Worm (Caenorhabditis elegans) whole organism, L4 larva: ENCODE measurements around the gene syf-3.

Experiments
- F49E8.2 ChIP-seq: sonication (generic microtip); optimal IDR thresholded peaks from 2 replicates; lab custom pipeline; 2016; ENCODE audit warnings: missing compliant biosample characterization, mild to moderate bottlenecking, missing genetic modification characterization, borderline replicate concordance
- Y105C5A.15 ChIP-seq: fragments of 200-800 bp; sonication (Bioruptor generic); IDR thresholded peaks from 2 replicates; pipeline ENCODE4 v1.3.6; 2022; ENCODE audit warnings: missing genetic modification characterization, missing compliant biosample characterization
- aha-1 ChIP-seq: fragments of 150-350 bp; peaks from one replicate; lab custom pipeline; 2014; ENCODE audit warnings: missing biosample characterization, missing genetic modification characterization
- aly-2 ChIP-seq: sonication (generic microtip); optimal IDR thresholded peaks from 2 replicates; lab custom pipeline; 2018; ENCODE audit warnings: missing biosample characterization, missing genetic modification characterization
- attf-4 ChIP-seq: sonication (generic microtip); optimal IDR thresholded peaks from 3 replicates; lab custom pipeline; 2017; ENCODE audit warnings: missing biosample characterization, missing genetic modification characterization
- ceh-82 ChIP-seq: sonication (generic microtip); optimal IDR thresholded peaks from 2 replicates; lab custom pipeline; 2017; ENCODE audit warnings: missing biosample characterization, missing genetic modification characterization
- ces-1 ChIP-seq: fragments of 150-350 bp; sonication (generic microtip); optimal IDR thresholded peaks from 4 replicates; lab custom pipeline; 2014; ENCODE audit warnings: missing biosample characterization, missing genetic modification reagents, missing genetic modification characterization
- ctbp-1 ChIP-seq: fragments of 200-800 bp; sonication (Bioruptor generic); IDR thresholded peaks from 2 replicates; pipeline ENCODE4 v1.3.6; 2022; ENCODE audit warnings: missing genetic modification reagents, missing genetic modification characterization, missing compliant biosample characterization
- dmd-9 ChIP-seq: fragments of 200-800 bp; sonication (Bioruptor generic); IDR thresholded peaks from 2 replicates; pipeline ENCODE4 v1.3.6; 2022; ENCODE audit warnings: missing genetic modification reagents, missing genetic modification characterization, missing compliant biosample characterization
- dpl-1 ChIP-seq: fragments of 150-350 bp; optimal IDR thresholded peaks from 2 replicates; lab custom pipeline; 2014; ENCODE audit warnings: missing biosample characterization, missing genetic modification reagents, missing genetic modification characterization
- egl-43 ChIP-seq: fragments of 200-800 bp; sonication (Bioruptor generic); IDR thresholded peaks from 2 replicates; pipeline ENCODE4 v1.3.6; 2022; ENCODE audit warnings: missing genetic modification reagents, missing genetic modification characterization, missing compliant biosample characterization
- fos-1 ChIP-seq: fragments of 150-350 bp; optimal IDR thresholded peaks from 2 replicates; lab custom pipeline; 2014; ENCODE audit warnings: missing biosample characterization, missing genetic modification characterization
- hif-1 ChIP-seq, 2 experiments: sonication (generic microtip); optimal IDR thresholded peaks; 2 replicates each; lab custom pipeline; 2016 to 2017; ENCODE audit warnings: missing compliant biosample characterization in 2 of 2, missing genetic modification characterization in 2 of 2, missing genetic modification reagents in 2 of 2, missing genotype in 2 of 2, mild to moderate bottlenecking in 1 of 2
- hmg-1.1 ChIP-seq: fragments of 200-800 bp; sonication (Bioruptor generic); IDR thresholded peaks from 2 replicates; pipeline ENCODE4 v1.3.6; 2022; ENCODE audit warnings: missing genetic modification reagents, missing genetic modification characterization, missing compliant biosample characterization
- jun-1 ChIP-seq: fragments of 150-350 bp; optimal IDR thresholded peaks from 2 replicates; lab custom pipeline; 2014; ENCODE audit warnings: missing biosample characterization, missing genetic modification reagents, missing genetic modification characterization
- lim-7 ChIP-seq: fragments of 200-800 bp; sonication (Bioruptor generic); IDR thresholded peaks from 2 replicates; pipeline ENCODE4 v1.3.6; 2022; ENCODE audit warnings: missing genetic modification characterization, missing compliant biosample characterization
- lin-29 ChIP-seq: fragments of 200-800 bp; sonication (Bioruptor generic); IDR thresholded peaks from 2 replicates; pipeline ENCODE4 v1.3.6; 2022; ENCODE audit warnings: missing genetic modification reagents, missing genetic modification characterization, missing compliant biosample characterization
- lin-39 ChIP-seq: fragments of 150-350 bp; optimal IDR thresholded peaks from 2 replicates; lab custom pipeline; 2014; ENCODE audit warnings: missing biosample characterization, missing genetic modification reagents, missing genetic modification characterization
- lir-3 ChIP-seq: sonication (generic microtip); optimal IDR thresholded peaks from 2 replicates; lab custom pipeline; 2016; ENCODE audit warnings: mild to moderate bottlenecking, missing genetic modification characterization, missing compliant biosample characterization
- mep-1 ChIP-seq: fragments of 150-350 bp; sonication (generic microtip); optimal IDR thresholded peaks from 3 replicates; lab custom pipeline; 2014; ENCODE audit warnings: missing biosample characterization, missing genetic modification characterization
- mxl-2 ChIP-seq: fragments of 200-800 bp; sonication (Bioruptor generic); conservative IDR thresholded peaks from 2 replicates; pipeline ENCODE4 v1.3.6; 2022; ENCODE audit warnings: missing genetic modification reagents, missing genetic modification characterization, missing compliant biosample characterization
- mxl-3 ChIP-seq: fragments of 200-800 bp; sonication (Bioruptor generic); optimal IDR thresholded peaks from 2 replicates; lab custom pipeline; 2018; ENCODE audit warnings: mild to moderate bottlenecking, missing genetic modification characterization, missing compliant biosample characterization
- nhr-10 ChIP-seq: fragments of 150-350 bp; optimal IDR thresholded peaks from 2 replicates; lab custom pipeline; 2014; ENCODE audit warnings: missing biosample characterization, missing genetic modification characterization
- nhr-111 ChIP-seq: fragments of 200-800 bp; sonication (Bioruptor generic); optimal IDR thresholded peaks from 2 replicates; lab custom pipeline; 2018; ENCODE audit warnings: mild to moderate bottlenecking, missing genetic modification characterization, missing compliant biosample characterization
- nhr-6 ChIP-seq: fragments of 150-350 bp; optimal IDR thresholded peaks from 2 replicates; lab custom pipeline; 2014; ENCODE audit warnings: missing biosample characterization, missing genetic modification characterization
- php-3 ChIP-seq: fragments of 200-800 bp; sonication (Bioruptor generic); IDR thresholded peaks from 2 replicates; pipeline ENCODE4 v1.3.6; 2022; ENCODE audit warnings: missing genetic modification reagents, missing genetic modification characterization, missing compliant biosample characterization
- rbr-2 ChIP-seq: sonication (generic microtip); optimal IDR thresholded peaks from 2 replicates; lab custom pipeline; 2016; ENCODE audit warnings: missing genotype, missing genetic modification characterization, missing compliant biosample characterization
- set-16 ChIP-seq: fragments of 200-800 bp; sonication (Bioruptor generic); IDR thresholded peaks from 2 replicates; pipeline ENCODE4 v1.3.6; 2022; ENCODE audit warnings: missing genetic modification reagents, missing genetic modification characterization, missing compliant biosample characterization
- spr-1 ChIP-seq: sonication (generic microtip); optimal IDR thresholded peaks from 2 replicates; lab custom pipeline; 2016; ENCODE audit warnings: mild to moderate bottlenecking, missing genetic modification characterization, missing compliant biosample characterization
- tag-97 ChIP-seq: fragments of 200-800 bp; sonication (Bioruptor generic); IDR thresholded peaks from 2 replicates; pipeline ENCODE4 v1.3.6; 2022; ENCODE audit warnings: missing genetic modification characterization, missing compliant biosample characterization
- unc-130 ChIP-seq: sonication (generic microtip); optimal IDR thresholded peaks from 2 replicates; lab custom pipeline; 2016; ENCODE audit warnings: missing genetic modification reagents, missing genetic modification characterization, missing compliant biosample characterization
- unc-62 ChIP-seq, 3 experiments: fragments of 150-350 bp in 1 of 3; sonication (generic microtip); optimal IDR thresholded peaks in 2 of 3; peaks in 1 of 3; 1 replicate in 1 of 3; 2 replicates in 2 of 3; lab custom pipeline; 2014 to 2017; ENCODE audit warnings: missing biosample characterization in 3 of 3, missing genetic modification characterization in 3 of 3, missing genetic modification reagents in 3 of 3, missing genotype in 1 of 3
- zag-1 ChIP-seq: fragments of 150-350 bp; optimal IDR thresholded peaks from 2 replicates; lab custom pipeline; 2014; ENCODE audit warnings: missing biosample characterization, missing genetic modification characterization
- zip-11 ChIP-seq: fragments of 200-800 bp; sonication (Bioruptor generic); IDR thresholded peaks from 2 replicates; pipeline ENCODE4 v1.3.6; 2022; ENCODE audit warnings: missing genetic modification characterization, missing compliant biosample characterization
- ztf-11 ChIP-seq: fragments of 150-350 bp; optimal IDR thresholded peaks from 2 replicates; lab custom pipeline; 2014; ENCODE audit warnings: missing biosample characterization, missing genetic modification characterization

The syf-3 gene

DNA sequence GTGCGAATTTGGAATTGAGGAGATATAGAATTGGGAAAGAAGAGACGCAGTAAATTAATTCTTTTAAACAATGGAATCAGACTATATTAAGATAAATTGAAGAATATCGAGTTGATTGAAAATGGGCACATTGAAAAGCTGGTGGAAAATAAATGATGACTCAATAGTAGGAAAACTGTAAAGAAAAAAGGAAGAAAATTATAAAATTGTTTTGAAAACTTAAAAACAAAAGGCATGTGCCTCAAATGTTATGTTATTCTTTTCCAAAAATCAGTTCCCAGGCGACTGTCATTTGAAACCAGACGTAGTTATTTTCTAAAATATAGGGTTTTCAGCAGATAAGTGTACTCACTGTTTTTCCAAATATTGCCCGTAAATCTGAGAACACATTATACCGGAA, 19.9 kb upstream of the syf-3 start, which contains the start of gene C04E6.12:
TSS of gene C04E6.12 (minus strand) at position 101 of the 400 bp plus-strand sequence.
- TF ChIP-seq set-16 (GFP tag; lab: Robert Waterston, UW) (no peak), ztf-11 (no peak), lin-29 (GFP tag; lab: Robert Waterston, UW) (no peak), ces-1 (GFP tag; lab: Kevin White, UChicago) (no peak), aha-1 (no peak)

DNA sequence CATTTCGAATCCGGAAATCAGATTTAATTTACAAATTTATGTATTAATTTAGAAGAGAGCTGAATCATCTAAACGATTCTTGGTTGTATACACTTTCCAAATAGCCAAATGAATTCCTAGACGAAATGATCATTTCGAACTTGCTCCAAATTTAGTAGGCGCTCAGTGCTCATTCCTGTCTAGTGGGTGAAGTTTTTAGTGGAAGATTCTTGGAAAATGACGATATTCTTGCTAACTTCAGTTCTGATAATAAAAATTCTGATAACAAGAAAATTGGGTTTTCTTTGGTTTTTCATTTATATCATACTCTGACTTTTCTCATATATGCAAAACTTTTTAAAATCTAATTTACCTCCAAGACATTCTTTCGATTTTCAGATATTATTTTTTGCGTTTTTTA, 18.1 kb upstream of the syf-3 start:
- TF ChIP-seq unc-130 (GFP tag; lab: Kevin White, UChicago) (no peak), spr-1 (no peak), hmg-1.1 (GFP tag; lab: Robert Waterston, UW) (no peak), Y105C5A.15 (GFP tag; lab: Robert Waterston, UW) (no peak), fos-1 (tag; lab: Kevin White, UChicago) (no peak), nhr-6 (tag; lab: Kevin White, UChicago) (no peak)

DNA sequence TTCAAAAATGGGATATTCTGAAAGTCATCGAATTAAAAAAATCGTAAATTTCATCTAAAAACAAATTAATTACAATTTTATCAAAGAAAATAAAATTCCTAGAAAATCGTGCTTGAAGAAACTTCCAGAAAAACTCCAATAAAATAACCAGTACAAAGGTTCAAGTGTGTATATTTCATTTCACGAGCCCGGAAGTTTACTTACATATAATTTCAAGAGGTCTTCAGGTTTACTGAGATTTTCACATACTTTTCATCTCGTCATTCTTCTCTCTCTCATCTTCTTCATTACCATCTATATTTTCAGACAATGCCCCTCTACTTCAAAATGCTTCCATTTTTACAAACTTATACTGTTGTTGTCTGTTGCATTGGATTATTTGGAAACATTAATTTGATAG, 17.6 kb upstream of the syf-3 start, which contains the start of gene srsx-18:
TSS of gene srsx-18 (plus strand) at position 301 of the 400 bp plus-strand sequence.
- TF ChIP-seq ceh-82 (no peak), F49E8.2 (tag; lab: Kevin White, UChicago) (no peak), rbr-2 (tag; lab: Kevin White, UChicago) (no peak), ces-1 (GFP tag; lab: Kevin White, UChicago) (no peak), aly-2 (tag; lab: Kevin White, UChicago) (no peak), mep-1 (no peak), dmd-9 (GFP tag; lab: Robert Waterston, UW) (no peak), zip-11 (GFP tag; lab: Robert Waterston, UW) (no peak), lin-39 (tag; lab: Kevin White, UChicago) (no peak)

DNA sequence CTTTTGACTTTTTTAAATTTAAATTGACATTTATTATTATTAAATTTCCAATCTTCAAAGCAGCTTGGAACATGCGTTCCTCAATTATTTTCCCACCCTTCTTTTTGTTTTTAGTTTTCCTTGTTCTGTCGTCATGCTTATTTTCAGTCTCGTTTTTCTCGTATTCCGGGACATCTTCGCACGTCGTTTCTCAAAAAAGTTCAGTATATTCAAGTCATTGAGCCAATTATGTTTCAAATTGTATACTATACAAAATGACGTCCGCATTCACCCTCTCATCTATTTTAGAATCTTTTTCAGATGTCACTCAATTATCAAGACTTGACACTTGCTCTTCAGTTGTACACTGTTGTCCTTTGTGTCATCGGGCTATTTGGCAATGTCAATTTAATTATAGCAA, 12.5 kb upstream of the syf-3 start, which contains the start of gene srsx-17:
TSS of gene srsx-17 (plus strand) at position 301 of the 400 bp plus-strand sequence.
- TF ChIP-seq jun-1 (no peak), lir-3 (tag; lab: Kevin White, UChicago) (no peak), tag-97 (no peak), nhr-10 (tag; lab: Kevin White, UChicago) (no peak), php-3 (no peak), fos-1 (tag; lab: Kevin White, UChicago) (no peak), mxl-3 (GFP tag; lab: Kevin White, UChicago) (no peak), attf-4 (tag; lab: Kevin White, UChicago) (no peak), aha-1 (no peak), hif-1 (tag; optimal IDR thresholded peaks at IDR 0.05; lab: Kevin White, UChicago) (no peak), dpl-1 (GFP tag; lab: Kevin White, UChicago) (no peak), lim-7 (no peak), ctbp-1 (GFP tag; lab: Robert Waterston, UW) (no peak), mxl-2 (GFP tag; lab: Robert Waterston, UW) (no peak), nhr-111 (GFP tag; lab: Kevin White, UChicago) (no peak), unc-62 (GFP tag; optimal IDR thresholded peaks at IDR 0.05 in 1 of 2; lab: Kevin White, UChicago) (no peak), unc-62 (tag; optimal IDR thresholded peaks at IDR 0.05; lab: Kevin White, UChicago) (no peak), egl-43 (GFP tag; lab: Robert Waterston, UW) (no peak)

DNA sequence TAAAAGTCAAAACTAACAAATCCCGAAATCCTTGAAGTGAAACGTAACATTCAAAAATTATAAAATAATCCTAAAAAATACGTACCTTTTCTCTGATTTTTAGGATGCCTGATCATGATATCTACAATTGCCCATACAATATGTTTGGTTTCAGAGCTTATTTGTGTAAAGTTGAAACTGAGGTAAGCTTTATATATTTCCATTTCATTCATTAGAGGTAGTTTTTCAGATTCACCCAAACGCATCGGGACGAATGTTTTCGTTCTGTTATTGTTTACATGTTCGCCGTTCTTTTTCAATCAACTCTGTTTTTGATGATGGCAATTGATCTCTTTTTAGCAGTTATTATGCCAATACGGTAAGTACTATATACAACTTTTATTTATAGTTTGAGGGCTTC, 11.8 kb upstream of the syf-3 start:
- peak; percentile 50 for TF ChIP-seq aha-1
- no peak for TF ChIP-seq zag-1 (tag; lab: Kevin White, UChicago)
